Fruit fly (Drosophila melanogaster): Measurements from ENCODE around the gene Atg18a.

Gene Atg18a

dm6 chr3L:8154544-8154943 is 32.1 kb upstream of the Atg18a start:
- no peak for TF ChIP-seq Ptx1 (GFP tag; IDR thresholded peaks at IDR 0.05)
- TF ChIP-seq CoRest (tag; optimal IDR thresholded peaks at IDR 0.05): no peak
- TF ChIP-seq nom (GFP tag; optimal IDR thresholded peaks at IDR 0.05): peak; percentile 62
- no peak for TF ChIP-seq CG10431 (GFP tag; optimal IDR thresholded peaks at IDR 0.05)
- no peak for TF ChIP-seq Gug (GFP tag; IDR thresholded peaks at IDR 0.05)

dm6 chr3L:8155324-8155723 is 31.3 kb upstream of the Atg18a start:
- TF ChIP-seq vvl (GFP tag; IDR thresholded peaks at IDR 0.05) (peak; percentile 79; the same call in 1 of the 2 replicates), CG10366 (GFP tag; IDR thresholded peaks at IDR 0.05) (no peak), knrl (GFP tag; IDR thresholded peaks at IDR 0.05; ENCODE audit: partially characterized antibody) (no peak), gsb (GFP tag; IDR thresholded peaks at IDR 0.05) (no peak), Elba2 (GFP tag; optimal IDR thresholded peaks at IDR 0.05) (no peak), gsb-n (tag; optimal IDR thresholded peaks at IDR 0.05) (peak; percentile 7), NK7.1 (GFP tag; optimal IDR thresholded peaks at IDR 0.05) (no peak), Vsx1 (GFP tag; optimal IDR thresholded peaks at IDR 0.05) (peak; percentile 8), Meics (GFP tag; optimal IDR thresholded peaks at IDR 0.05) (no peak), Pdp1 (GFP tag; optimal IDR thresholded peaks at IDR 0.05) (peak in 1 of 2 experiments; percentile 44), twi (tag; optimal IDR thresholded peaks at IDR 0.05) (no peak), CG1602 (GFP tag; optimal IDR thresholded peaks at IDR 0.05) (no peak), NC2α (GFP tag; optimal IDR thresholded peaks at IDR 0.05) (no peak), HmgD (GFP tag; optimal IDR thresholded peaks at IDR 0.05) (no peak), CG9609 (GFP tag; optimal IDR thresholded peaks at IDR 0.05) (no peak), CG8924 (tag; optimal IDR thresholded peaks at IDR 0.05) (no peak), CG9876 (GFP tag; optimal IDR thresholded peaks at IDR 0.05) (no peak), CG1647 (GFP tag; optimal IDR thresholded peaks at IDR 0.05) (no peak), CG12104 (GFP tag; optimal IDR thresholded peaks at IDR 0.05) (no peak), maf-S (GFP tag; optimal IDR thresholded peaks at IDR 0.05) (no peak), CG15601 (tag; optimal IDR thresholded peaks at IDR 0.05) (no peak), abd-A (tag; optimal IDR thresholded peaks at IDR 0.05) (peak; percentile 59), Awh (GFP tag; IDR thresholded peaks at IDR 0.05) (0 out of 2 replicates have a peak, but pooled peaks have one; percentile 5), sqz (GFP tag; optimal IDR thresholded peaks at IDR 0.05) (peak; percentile 27), ATbp (GFP tag; optimal IDR thresholded peaks at IDR 0.05) (no peak), shn (GFP tag; optimal IDR thresholded peaks at IDR 0.05) (no peak), PHDP (tag; optimal IDR thresholded peaks at IDR 0.05) (no peak), CG6272 (GFP tag; IDR thresholded peaks at IDR 0.05) (no peak), CG11504 (tag; optimal IDR thresholded peaks at IDR 0.05) (no peak), oc (tag; optimal IDR thresholded peaks at IDR 0.05) (peak; percentile 79), caup (GFP tag; optimal IDR thresholded peaks at IDR 0.05; ENCODE audit: severe bottlenecking) (no peak), pho (GFP tag; optimal IDR thresholded peaks at IDR 0.05) (no peak), Chrac-16 (GFP tag; optimal IDR thresholded peaks at IDR 0.05) (no peak), CG34376 (GFP tag; optimal IDR thresholded peaks at IDR 0.05) (no peak), CG14965 (GFP tag; optimal IDR thresholded peaks at IDR 0.05; ENCODE audit: borderline replicate concordance) (no peak), Mrtf (GFP tag; IDR thresholded peaks at IDR 0.05) (no peak), CG8290 (GFP tag; optimal IDR thresholded peaks at IDR 0.05) (no peak), CG8290 (tag; optimal IDR thresholded peaks at IDR 0.05) (no peak), vnd (GFP tag; IDR thresholded peaks at IDR 0.05; ENCODE audit: partially characterized antibody) (no peak), Asciz (GFP tag; optimal IDR thresholded peaks at IDR 0.05) (no peak)

Data from whole organism, embryonic.